Worm (Caenorhabditis elegans): ENCODE data around the gene tag-343.

The tag-343 gene

DNA sequence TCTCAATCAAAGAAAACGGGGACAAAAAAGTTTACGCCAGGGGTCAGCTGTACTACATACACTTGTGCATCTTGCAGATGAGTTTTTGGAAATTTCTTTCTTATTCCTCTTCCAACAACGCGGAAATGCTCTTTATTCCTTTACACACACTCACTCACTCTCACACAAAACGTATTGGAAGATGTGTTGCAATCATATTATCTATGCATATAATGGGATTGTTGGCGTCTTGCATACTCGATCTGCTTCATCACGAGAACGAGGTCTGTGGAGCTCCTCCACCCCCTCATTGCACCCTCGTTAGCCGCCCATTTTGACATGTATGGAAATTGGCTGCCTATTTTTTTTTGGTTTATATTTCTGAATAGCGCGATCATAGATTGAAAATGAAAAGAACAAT is 25.8 kb downstream of the tag-343 start:
- no peak for TF ChIP-seq aly-2 (tag; optimal IDR thresholded peaks at IDR 0.05)
- TF ChIP-seq C16A3.4 (tag; optimal IDR thresholded peaks at IDR 0.05), result no peak
- no peak for TF ChIP-seq nhr-47 (tag; optimal IDR thresholded peaks at IDR 0.05)
- no peak for TF ChIP-seq blmp-1 (tag; optimal IDR thresholded peaks at IDR 0.05)
- TF ChIP-seq lin-14 (GFP tag; optimal IDR thresholded peaks at IDR 0.05), result peak; percentile 64
- TF ChIP-seq alr-1 (tag; optimal IDR thresholded peaks at IDR 0.05; ENCODE audit: borderline replicate concordance), result no peak
- TF ChIP-seq irx-1 (tag; optimal IDR thresholded peaks at IDR 0.05), result no peak
- TF ChIP-seq dsc-1 (tag; optimal IDR thresholded peaks at IDR 0.05), result peak; percentile 49
- TF ChIP-seq fkh-4 (tag; optimal IDR thresholded peaks at IDR 0.05; ENCODE audit: borderline replicate concordance), result no peak

DNA sequence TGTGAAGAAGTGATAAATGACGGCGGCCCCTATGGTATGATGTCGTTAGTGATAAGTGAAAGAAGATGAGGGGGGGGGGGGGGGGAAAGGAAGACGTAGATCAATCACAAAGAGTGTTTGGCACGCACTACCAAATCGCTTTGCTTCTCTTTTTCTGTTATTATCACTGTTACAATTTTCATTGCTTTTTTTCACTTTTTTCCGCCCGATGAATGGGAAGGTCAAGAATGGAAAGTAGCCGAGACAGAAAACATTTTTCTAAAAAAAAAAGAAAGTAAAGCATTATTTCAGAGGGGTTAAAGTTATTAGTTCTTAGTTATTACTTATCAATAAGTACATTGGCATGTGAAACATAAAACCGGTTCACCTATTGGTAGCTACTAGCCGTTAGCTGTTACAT is 27.3 kb downstream of the tag-343 start:
- TF ChIP-seq elt-3 (tag; optimal IDR thresholded peaks at IDR 0.05) (peak in 1 of 6 experiments; percentile 19), nhr-85 (tag) (peak; percentile 53), pax-3 (tag; optimal IDR thresholded peaks at IDR 0.05) (no peak), F16B12.6 (tag; optimal IDR thresholded peaks at IDR 0.05) (no peak), unc-130 (tag; optimal IDR thresholded peaks at IDR 0.05) (no peak), lin-39 (tag; optimal IDR thresholded peaks at IDR 0.05) (no peak), ceh-8 (GFP tag; optimal IDR thresholded peaks at IDR 0.05) (no peak), nhr-20 (tag; optimal IDR thresholded peaks at IDR 0.05) (no peak), C34B4.2 (tag; optimal IDR thresholded peaks at IDR 0.05) (no peak), lin-14 (GFP tag; optimal IDR thresholded peaks at IDR 0.05) (peak; percentile 20), ets-5 (GFP tag; IDR thresholded peaks at IDR 0.05) (no peak), aha-1 (tag; optimal IDR thresholded peaks at IDR 0.05) (no peak), hlh-17 (GFP tag; optimal IDR thresholded peaks at IDR 0.05; ENCODE audit: borderline replicate concordance) (no peak), blmp-1 (tag; optimal IDR thresholded peaks at IDR 0.05) (peak; percentile 95), vab-15 (tag; optimal IDR thresholded peaks at IDR 0.05) (no peak), zag-1 (tag; optimal IDR thresholded peaks at IDR 0.05) (no peak), mdl-1 (tag; optimal IDR thresholded peaks at IDR 0.05) (no peak), nhr-76 (tag; optimal IDR thresholded peaks at IDR 0.05) (no peak)

DNA sequence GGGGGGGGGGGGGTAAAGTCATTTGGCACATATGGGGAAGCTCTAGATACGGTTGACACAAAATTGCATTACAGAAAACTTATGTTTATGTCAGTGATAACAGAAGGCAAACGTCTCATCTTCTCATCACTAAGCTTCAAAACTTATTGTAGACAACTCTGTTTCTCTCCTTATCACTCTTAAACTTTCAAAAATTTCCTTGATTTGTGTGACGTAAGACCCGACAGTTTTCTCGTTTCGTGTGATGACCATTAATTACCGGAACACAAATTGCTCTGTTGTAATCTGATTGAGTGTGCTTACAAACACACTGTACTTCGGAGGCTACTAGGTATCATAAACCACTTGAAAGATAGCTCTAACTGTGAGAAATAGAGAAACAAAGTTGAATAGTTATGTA is 29.6 kb downstream of the tag-343 start:
- no peak for TF ChIP-seq vab-15 (tag; optimal IDR thresholded peaks at IDR 0.05)
- TF ChIP-seq fkh-8 (tag; optimal IDR thresholded peaks at IDR 0.05), result no peak
- no peak for TF ChIP-seq skn-1 (tag; optimal IDR thresholded peaks at IDR 0.05)
- no peak for TF ChIP-seq lin-14 (GFP tag; optimal IDR thresholded peaks at IDR 0.05)
- no peak for TF ChIP-seq ets-5 (GFP tag; IDR thresholded peaks at IDR 0.05)
- TF ChIP-seq snpc-4 (tag; optimal IDR thresholded peaks at IDR 0.05), result no peak
- peak; percentile 73 for TF ChIP-seq elt-2 (tag; optimal IDR thresholded peaks at IDR 0.05)
- no peak for TF ChIP-seq fkh-10 (GFP tag; optimal IDR thresholded peaks at IDR 0.05)

DNA sequence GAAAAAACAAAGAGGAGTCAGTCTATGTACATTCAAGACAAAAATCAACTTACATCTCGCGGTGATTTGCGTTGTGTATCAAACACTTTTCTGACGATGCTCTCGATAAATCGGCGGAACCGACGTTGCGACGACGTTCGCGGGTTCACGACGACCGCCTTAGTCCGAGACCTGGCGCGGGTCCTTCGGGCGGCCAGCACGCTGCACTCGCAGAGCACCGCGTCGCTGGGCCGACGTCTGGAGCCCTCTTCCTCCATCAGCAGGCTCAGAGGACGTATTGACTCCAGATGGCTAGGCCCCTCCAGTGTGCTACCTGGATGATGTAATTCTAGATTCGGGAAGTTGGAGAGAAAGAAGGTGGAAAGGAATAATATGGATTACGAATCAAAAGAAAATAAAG is 31.3 kb downstream of the tag-343 start:
- peak; percentile 49 for TF ChIP-seq ceh-8 (GFP tag; optimal IDR thresholded peaks at IDR 0.05)
- TF ChIP-seq nhr-77 (tag; optimal IDR thresholded peaks at IDR 0.05), result no peak
- TF ChIP-seq tbx-2 (tag; optimal IDR thresholded peaks at IDR 0.05), result no peak
- no peak for TF ChIP-seq unc-86 (tag; optimal IDR thresholded peaks at IDR 0.05)
- TF ChIP-seq mab-9 (GFP tag; IDR thresholded peaks at IDR 0.05), result no peak
- no peak for TF ChIP-seq ces-1 (GFP tag; optimal IDR thresholded peaks at IDR 0.05)
- no peak for TF ChIP-seq efl-1 (optimal IDR thresholded peaks at IDR 0.05)
- peak in 1 of 2 experiments; percentile 33 for TF ChIP-seq efl-1 (GFP tag; optimal IDR thresholded peaks at IDR 0.05 in 1 of 2)

DNA sequence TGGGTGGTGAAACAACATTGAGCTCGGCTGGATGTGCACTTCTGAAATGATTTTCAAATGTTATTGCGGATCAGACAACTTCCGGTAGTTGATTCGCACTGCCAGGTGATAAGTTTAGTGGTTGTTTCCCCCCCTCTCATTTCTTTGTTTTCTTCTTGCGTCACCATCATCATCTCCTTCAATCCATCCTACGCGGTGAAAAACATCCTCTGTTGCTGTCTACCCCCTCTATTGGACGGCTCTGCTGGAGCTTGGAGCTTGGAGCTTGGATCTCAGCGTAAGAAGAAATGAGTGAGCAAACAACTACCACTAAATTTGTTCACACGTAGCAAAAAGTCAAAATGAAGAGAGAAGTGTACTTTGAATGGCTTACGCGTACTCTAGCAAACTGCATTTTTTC is 32.9 kb downstream of the tag-343 start:
- TF ChIP-seq ces-1 (GFP tag; optimal IDR thresholded peaks at IDR 0.05), result no peak
- TF ChIP-seq swsn-7 (tag; optimal IDR thresholded peaks at IDR 0.05), result no peak
- TF ChIP-seq efl-3 (GFP tag; optimal IDR thresholded peaks at IDR 0.05), result no peak
- TF ChIP-seq efl-1 (optimal IDR thresholded peaks at IDR 0.05), result no peak
- TF ChIP-seq efl-1 (GFP tag; optimal IDR thresholded peaks at IDR 0.05 in 1 of 2), result peak in 1 of 2 experiments; percentile 78
- TF ChIP-seq skn-1 (tag; optimal IDR thresholded peaks at IDR 0.05), result no peak
- no peak for TF ChIP-seq elt-2 (tag; optimal IDR thresholded peaks at IDR 0.05)
- peak; percentile 19 for TF ChIP-seq lin-14 (GFP tag; optimal IDR thresholded peaks at IDR 0.05)
- no peak for TF ChIP-seq alr-1 (tag; optimal IDR thresholded peaks at IDR 0.05; ENCODE audit: borderline replicate concordance)
- no peak for TF ChIP-seq pqm-1 (tag; optimal IDR thresholded peaks at IDR 0.05)

Measured in whole organism, L1 larva.